Fruit fly (Drosophila melanogaster) whole organism, embryonic: ENCODE data around the gene Lipt2.

Experiments used
- Blimp-1 ChIP-seq: fragments of 200-800 bp; sonication (Bioruptor generic); optimal IDR thresholded peaks from 3 replicates; lab custom pipeline; 2018; ENCODE audit warnings: missing biosample characterization, missing genetic modification characterization, mild to moderate bottlenecking, moderate library complexity, missing genetic modification reagents
- CG10431 ChIP-seq: fragments of 200-800 bp; sonication (Bioruptor generic); optimal IDR thresholded peaks from 3 replicates; lab custom pipeline; 2018; ENCODE audit warnings: missing biosample characterization, mild to moderate bottlenecking, missing genetic modification characterization
- CG11093 ChIP-seq: fragments of 200-800 bp; sonication (Bioruptor generic); IDR thresholded peaks from 3 replicates; pipeline ENCODE4 v1.3.6; 2022; ENCODE audit warnings: missing biosample characterization, missing genetic modification characterization
- CG11247 ChIP-seq: fragments of 200-800 bp; sonication (Bioruptor generic); IDR thresholded peaks from 2 replicates; pipeline ENCODE4 v1.3.6; 2022; ENCODE audit warnings: missing biosample characterization, missing genetic modification characterization
- CG1233 ChIP-seq: fragments of 200-800 bp; sonication (Bioruptor generic); optimal IDR thresholded peaks from 4 replicates; lab custom pipeline; 2018; ENCODE audit warnings: missing biosample characterization, mild to moderate bottlenecking, missing genetic modification characterization
- CG13296 ChIP-seq: fragments of 200-800 bp; sonication (Bioruptor generic); optimal IDR thresholded peaks from 3 replicates; lab custom pipeline; 2018; ENCODE audit warnings: missing biosample characterization, mild to moderate bottlenecking, missing genetic modification characterization
- CG15696 ChIP-seq: fragments of 200-800 bp; sonication (Bioruptor generic); optimal IDR thresholded peaks from 2 replicates; lab custom pipeline; 2019; ENCODE audit warnings: missing biosample characterization, mild to moderate bottlenecking, missing genetic modification characterization, moderate library complexity
- CG1647 ChIP-seq: fragments of 200-800 bp; sonication (Bioruptor generic); optimal IDR thresholded peaks from 3 replicates; lab custom pipeline; 2016; ENCODE audit warnings: missing biosample characterization, missing genetic modification characterization
- CG17385 ChIP-seq: fragments of 200-800 bp; sonication (Bioruptor generic); optimal IDR thresholded peaks from 3 replicates; lab custom pipeline; 2018; ENCODE audit warnings: missing biosample characterization, mild to moderate bottlenecking, missing genetic modification characterization
- CG18599 ChIP-seq: fragments of 200-800 bp; sonication (Bioruptor generic); optimal IDR thresholded peaks from 3 replicates; lab custom pipeline; 2017; ENCODE audit warnings: missing biosample characterization, missing genetic modification characterization, mild to moderate bottlenecking, moderate library complexity, missing genetic modification reagents
- CG2889 ChIP-seq: fragments of 200-800 bp; sonication (Bioruptor generic); IDR thresholded peaks from 3 replicates; pipeline ENCODE4 v1.3.6; 2022; ENCODE audit warnings: missing biosample characterization, missing genetic modification characterization
- CG30403 ChIP-seq: fragments of 200-800 bp; sonication (Bioruptor generic); optimal IDR thresholded peaks from 3 replicates; lab custom pipeline; 2016; ENCODE audit warnings: missing biosample characterization, missing genetic modification characterization
- CG3407 ChIP-seq: fragments of 200-800 bp; sonication (Bioruptor generic); optimal IDR thresholded peaks from 2 replicates; lab custom pipeline; 2018; ENCODE audit warnings: missing biosample characterization, mild to moderate bottlenecking, missing genetic modification characterization
- CG34224 ChIP-seq: fragments of 200-800 bp; sonication (Bioruptor generic); IDR thresholded peaks from 3 replicates; pipeline ENCODE4 v1.3.6; 2022; ENCODE audit warnings: missing biosample characterization, missing genetic modification characterization; ENCODE audit not compliant: partially characterized antibody
- CG4424 ChIP-seq: fragments of 200-800 bp; sonication (Bioruptor generic); optimal IDR thresholded peaks from 3 replicates; lab custom pipeline; 2016; ENCODE audit warnings: missing biosample characterization, missing genetic modification characterization
- CG4707 ChIP-seq: fragments of 200-800 bp; sonication (Bioruptor generic); optimal IDR thresholded peaks from 2 replicates; lab custom pipeline; 2018; ENCODE audit warnings: missing biosample characterization, mild to moderate bottlenecking, missing genetic modification characterization, moderate library complexity
- CG6683 ChIP-seq: fragments of 200-800 bp; sonication (Bioruptor generic); optimal IDR thresholded peaks from 2 replicates; lab custom pipeline; 2017; ENCODE audit warnings: missing biosample characterization, mild to moderate bottlenecking, missing genetic modification characterization, missing genetic modification reagents
- CG6765 ChIP-seq: fragments of 200-800 bp; sonication (Bioruptor generic); optimal IDR thresholded peaks from 3 replicates; lab custom pipeline; 2017; ENCODE audit warnings: missing biosample characterization, mild to moderate bottlenecking, missing genetic modification characterization
- CG6813 ChIP-seq: fragments of 200-800 bp; sonication (Bioruptor generic); optimal IDR thresholded peaks from 2 replicates; lab custom pipeline; 2017; ENCODE audit warnings: missing biosample characterization, missing genetic modification characterization, mild to moderate bottlenecking, moderate library complexity, missing genetic modification reagents
- CG7839 ChIP-seq: fragments of 200-800 bp; sonication (Bioruptor generic); optimal IDR thresholded peaks from 3 replicates; lab custom pipeline; 2018; ENCODE audit warnings: missing biosample characterization, mild to moderate bottlenecking, missing genetic modification characterization, moderate library complexity
- CG8478 ChIP-seq: fragments of >200 bp; optimal IDR thresholded peaks from 2 replicates; lab custom pipeline; 2018
- CG8765 ChIP-seq: fragments of 200-800 bp; sonication (Bioruptor generic); IDR thresholded peaks from 2 replicates; pipeline ENCODE4 v1.3.6; 2022; ENCODE audit warnings: missing biosample characterization, missing genetic modification characterization
- CG9797 ChIP-seq: fragments of 200-800 bp; sonication (Bioruptor generic); optimal IDR thresholded peaks from 3 replicates; lab custom pipeline; 2018; ENCODE audit warnings: missing biosample characterization, mild to moderate bottlenecking, missing genetic modification characterization
- CTCF ChIP-seq: fragments of 200-800 bp; sonication (Bioruptor generic); optimal IDR thresholded peaks from 2 replicates; lab custom pipeline; 2017; ENCODE audit warnings: missing biosample characterization, mild to moderate bottlenecking, missing genetic modification characterization, moderate library complexity
- D19A ChIP-seq: fragments of 200-800 bp; optimal IDR thresholded peaks from 3 replicates; lab custom pipeline; 2019; ENCODE audit warnings: missing biosample characterization, mild to moderate bottlenecking, missing genetic modification characterization, moderate library complexity
- Dll ChIP-seq: fragments of 200-800 bp; sonication (Bioruptor generic); IDR thresholded peaks from 4 replicates; pipeline ENCODE4 v1.3.6; 2022; ENCODE audit warnings: missing biosample characterization, missing genetic modification characterization; ENCODE audit not compliant: partially characterized antibody
- Doc2 ChIP-seq: fragments of 200-800 bp; sonication (Bioruptor generic); IDR thresholded peaks from 2 replicates; pipeline ENCODE4 v1.3.6; 2022; ENCODE audit warnings: missing biosample characterization, missing genetic modification characterization
- Hand ChIP-seq: fragments of 200-800 bp; sonication (Bioruptor generic); optimal IDR thresholded peaks from 2 replicates; lab custom pipeline; 2017; ENCODE audit warnings: mild to moderate bottlenecking, missing biosample characterization, missing genetic modification reagents, missing genetic modification characterization
- Med ChIP-seq: fragments of 200-800 bp; sonication (Bioruptor generic); peaks from one replicate; lab custom pipeline; 2016; ENCODE audit warnings: missing biosample characterization, missing genetic modification characterization, mild to moderate bottlenecking, inconsistent platforms, moderate library complexity
- Mes4 ChIP-seq: fragments of 200-800 bp; sonication (Bioruptor generic); optimal IDR thresholded peaks from 2 replicates; lab custom pipeline; 2016; ENCODE audit warnings: missing biosample characterization, missing genetic modification characterization
- Myb ChIP-seq: fragments of 200-800 bp; sonication (Bioruptor generic); optimal IDR thresholded peaks from 2 replicates; lab custom pipeline; 2016; ENCODE audit warnings: missing biosample characterization, missing genetic modification characterization
- Poxn ChIP-seq: fragments of 200-800 bp; sonication (Bioruptor generic); IDR thresholded peaks from 2 replicates; pipeline ENCODE4 v1.3.6; 2022; ENCODE audit warnings: missing biosample characterization, missing genetic modification characterization
- Rx ChIP-seq: fragments of 200-800 bp; sonication (Bioruptor generic); IDR thresholded peaks from 2 replicates; pipeline ENCODE4 v1.3.6; 2022; ENCODE audit warnings: missing biosample characterization, missing genetic modification characterization
- Xbp1 ChIP-seq: fragments of 200-800 bp; sonication (Bioruptor generic); optimal IDR thresholded peaks from 3 replicates; lab custom pipeline; 2016; ENCODE audit warnings: missing biosample characterization, mild to moderate bottlenecking, missing genetic modification characterization
- bcd ChIP-seq: fragments of 200-800 bp; sonication (Bioruptor generic); optimal IDR thresholded peaks from 2 replicates; lab custom pipeline; 2017; ENCODE audit warnings: missing biosample characterization, mild to moderate bottlenecking, missing genetic modification characterization
- cad ChIP-seq: fragments of >200 bp; optimal IDR thresholded peaks from 2 replicates; lab custom pipeline; 2017; ENCODE audit warnings: missing biosample characterization, missing genetic modification characterization
- dati ChIP-seq: fragments of 200-800 bp; sonication (Bioruptor generic); IDR thresholded peaks from 2 replicates; pipeline ENCODE4 v1.3.6; 2022; ENCODE audit warnings: missing biosample characterization, missing genetic modification characterization
- eve ChIP-seq, 2 experiments: fragments of >200 bp; optimal IDR thresholded peaks; 2 replicates each; lab custom pipeline; 2017; ENCODE audit warnings: missing biosample characterization in 2 of 2, missing genetic modification characterization in 2 of 2
- grau ChIP-seq: fragments of 200-800 bp; optimal IDR thresholded peaks from 3 replicates; lab custom pipeline; 2019; ENCODE audit warnings: missing biosample characterization, mild to moderate bottlenecking, missing genetic modification characterization, moderate library complexity
- ind ChIP-seq: fragments of 200-800 bp; sonication (Bioruptor generic); optimal IDR thresholded peaks from 3 replicates; lab custom pipeline; 2016; ENCODE audit warnings: missing biosample characterization, missing genetic modification characterization
- jing ChIP-seq: fragments of 200-800 bp; sonication (Bioruptor generic); optimal IDR thresholded peaks from 2 replicates; lab custom pipeline; 2018; ENCODE audit warnings: missing biosample characterization, mild to moderate bottlenecking, missing genetic modification characterization
- mld ChIP-seq: fragments of 200-800 bp; sonication (Bioruptor generic); IDR thresholded peaks from 3 replicates; pipeline ENCODE4 v1.3.6; 2022; ENCODE audit warnings: missing biosample characterization, missing genetic modification characterization; ENCODE audit not compliant: partially characterized antibody
- nmo ChIP-seq: fragments of 200-800 bp; sonication (Bioruptor generic); optimal IDR thresholded peaks from 2 replicates; lab custom pipeline; 2018; ENCODE audit warnings: missing biosample characterization, mild to moderate bottlenecking, missing genetic modification characterization, moderate library complexity
- oc ChIP-seq: fragments of 200-800 bp; sonication (Bioruptor generic); optimal IDR thresholded peaks from 2 replicates; lab custom pipeline; 2018; ENCODE audit warnings: missing biosample characterization, mild to moderate bottlenecking, missing genetic modification characterization, moderate library complexity
- otp ChIP-seq: fragments of 200-800 bp; sonication (Bioruptor generic); IDR thresholded peaks from 3 replicates; pipeline ENCODE4, ENCODE4 v1.3.6; 2022; ENCODE audit warnings: missing biosample characterization, missing genetic modification characterization
- pfk ChIP-seq: fragments of 200-800 bp; sonication (Bioruptor generic); optimal IDR thresholded peaks from 2 replicates; lab custom pipeline; 2018; ENCODE audit warnings: missing biosample characterization, mild to moderate bottlenecking, missing genetic modification characterization, moderate library complexity
- slbo ChIP-seq: fragments of 200-800 bp; sonication (Bioruptor generic); IDR thresholded peaks from 2 replicates; pipeline ENCODE4 v1.3.6; 2022; ENCODE audit warnings: missing biosample characterization, missing genetic modification characterization
- toy ChIP-seq: fragments of 200-800 bp; sonication (Bioruptor generic); IDR thresholded peaks from 2 replicates; pipeline ENCODE4 v1.3.6; 2022; ENCODE audit warnings: missing biosample characterization, missing genetic modification characterization
- z ChIP-seq: fragments of 200-800 bp; sonication (Bioruptor generic); IDR thresholded peaks from 3 replicates; pipeline ENCODE4 v1.3.6; 2022; ENCODE audit warnings: missing biosample characterization, missing genetic modification characterization
- zfh2 ChIP-seq: fragments of 200-800 bp; sonication (Bioruptor generic); optimal IDR thresholded peaks from 2 replicates; lab custom pipeline; 2016; ENCODE audit warnings: missing biosample characterization, missing genetic modification characterization

The Lipt2 gene

dm6 chr3R:4479038-4479988 lies 42.2 kb upstream of the Lipt2 start, which contains the start of gene CG31523:
Gene CG31523 (minus strand): TSS chr3R:4479207.
- TF ChIP-seq Dll (GFP tag; lab: Robert Waterston, UW) (peak; percentile 79), CG34224 (peak; percentile 70; the same call in 2 of the 3 replicates), zfh2 (GFP tag; lab: Kevin White, UChicago) (no peak), CG9797 (GFP tag; lab: Kevin White, UChicago) (peak; percentile 42), Blimp-1 (GFP tag; lab: Kevin White, UChicago) (no peak), Med (GFP tag; lab: Kevin White, UChicago) (peak; percentile 23), CG13296 (GFP tag; lab: Kevin White, UChicago) (no peak), CG3407 (no peak), CG30403 (GFP tag; lab: Kevin White, UChicago) (peak; percentile 14), CG11093 (GFP tag; lab: Robert Waterston, UW) (no peak), nmo (GFP tag; lab: Kevin White, UChicago) (peak; percentile 48), jing (GFP tag; lab: Kevin White, UChicago) (no peak), CG8478 (lab: Kevin White, UChicago) (no peak), cad (GFP tag; lab: Kevin White, UChicago) (no peak), z (GFP tag; lab: Robert Waterston, UW) (no peak), CG18599 (GFP tag; lab: Kevin White, UChicago) (no peak), CG2889 (GFP tag; lab: Robert Waterston, UW) (no peak), D19A (tag; lab: Kevin White, UChicago) (no peak), eve (GFP tag; optimal IDR thresholded peaks at IDR 0.05; lab: Kevin White, UChicago) (no peak), CG8765 (GFP tag; lab: Robert Waterston, UW) (no peak), Doc2 (GFP tag; lab: Robert Waterston, UW) (no peak), toy (GFP tag; lab: Robert Waterston, UW) (no peak), ind (GFP tag; lab: Kevin White, UChicago) (no peak), otp (GFP tag; lab: Robert Waterston, UW) (no peak), CG17385 (GFP tag; lab: Kevin White, UChicago) (no peak), bcd (GFP tag; lab: Kevin White, UChicago) (no peak), Rx (GFP tag; lab: Robert Waterston, UW) (no peak), Hand (GFP tag; lab: Kevin White, UChicago) (no peak), grau (no peak), CG4424 (GFP tag; lab: Kevin White, UChicago) (peak; percentile 19), CG15696 (tag; lab: Kevin White, UChicago) (no peak), oc (tag; lab: Kevin White, UChicago) (no peak), CG6765 (no peak), CG1233 (no peak), slbo (GFP tag; lab: Robert Waterston, UW) (no peak), Poxn (GFP tag; lab: Robert Waterston, UW) (no peak), dati (GFP tag; lab: Robert Waterston, UW) (no peak), CG6813 (GFP tag; lab: Kevin White, UChicago) (no peak), mld (GFP tag; lab: Robert Waterston, UW) (no peak), CG11247 (GFP tag; lab: Robert Waterston, UW) (no peak), CG7839 (tag; lab: Kevin White, UChicago) (no peak), CTCF (GFP tag; lab: Kevin White, UChicago) (no peak), pfk (GFP tag; lab: Kevin White, UChicago) (no peak), CG1647 (GFP tag; lab: Kevin White, UChicago) (no peak), CG4707 (no peak), Mes4 (GFP tag; lab: Kevin White, UChicago) (no peak), Xbp1 (GFP tag; lab: Kevin White, UChicago) (no peak), CG6683 (no peak), Myb (GFP tag; lab: Kevin White, UChicago) (no peak), CG10431 (no peak)
